Worm (Caenorhabditis elegans): ENCODE data around the gene fubl-2.

The fubl-2 gene

DNA sequence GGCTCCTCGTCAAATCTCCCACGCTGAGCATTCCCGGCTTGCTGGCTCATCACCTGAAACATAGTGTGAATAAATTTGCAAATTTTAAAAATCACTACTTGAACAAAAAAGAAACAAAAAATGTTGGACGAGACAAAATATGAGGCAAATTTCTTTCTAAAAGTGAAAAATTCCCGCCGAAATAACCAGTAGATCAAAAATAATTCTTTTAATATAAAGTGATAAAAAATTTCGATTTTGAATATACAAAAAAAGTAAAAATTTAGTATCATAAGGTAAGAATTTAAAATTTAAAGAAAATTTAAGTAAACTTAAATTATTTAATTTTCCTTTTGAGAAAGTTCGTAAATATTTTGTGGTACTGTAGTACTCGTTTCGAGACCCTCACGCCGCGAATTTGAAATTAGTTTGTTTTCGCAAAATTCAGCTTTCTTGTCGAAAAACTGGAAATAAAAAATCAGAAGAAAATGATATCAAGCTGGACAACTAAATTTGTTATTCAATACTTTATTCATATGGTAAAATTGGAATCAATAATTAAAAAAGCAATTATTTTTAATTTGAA lies 26.9 kb downstream of the fubl-2 start, which contains the start of gene egg-2:
Gene egg-2 (minus strand): TSS at position 53 of the 565 bp plus-strand sequence.
- TF ChIP-seq nhr-21 (tag; optimal IDR thresholded peaks at IDR 0.05) (no peak), lin-13 (GFP tag; optimal IDR thresholded peaks at IDR 0.05) (no peak), lin-39 (tag; optimal IDR thresholded peaks at IDR 0.05) (no peak), mbf-1 (tag; optimal IDR thresholded peaks at IDR 0.05) (no peak), sma-9 (GFP tag; optimal IDR thresholded peaks at IDR 0.05) (no peak), sma-9 (tag; optimal IDR thresholded peaks at IDR 0.05) (no peak), elt-3 (tag; optimal IDR thresholded peaks at IDR 0.05) (no peak), crh-2 (tag; optimal IDR thresholded peaks at IDR 0.05) (no peak), nhr-6 (tag; optimal IDR thresholded peaks at IDR 0.05) (no peak), mab-5 (tag; optimal IDR thresholded peaks at IDR 0.05) (no peak), nhr-237 (tag; optimal IDR thresholded peaks at IDR 0.05) (no peak)

DNA sequence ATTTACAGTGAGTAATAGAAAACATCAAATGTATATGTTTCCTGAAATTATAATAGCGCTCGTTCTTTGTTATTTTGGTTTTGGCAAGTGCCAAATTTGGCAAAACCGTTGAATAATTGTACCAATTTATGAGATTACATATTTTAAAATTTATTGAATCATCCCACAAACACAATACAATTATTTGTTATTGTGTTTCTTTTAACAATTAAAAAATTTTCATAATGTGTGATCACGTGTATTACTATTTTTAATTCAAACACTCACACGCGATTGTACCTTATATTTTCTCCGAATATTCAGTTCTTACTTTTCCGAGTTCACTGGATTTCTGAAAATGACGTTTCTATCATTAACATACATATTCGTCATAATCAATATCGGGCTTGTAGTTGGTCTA lies 31.3 kb downstream of the fubl-2 start, which contains the start of gene R01H2.2:
Gene R01H2.2 (plus strand): TSS at position 301 of the 400 bp plus-strand sequence.
- TF ChIP-seq ZK546.5 (tag; optimal IDR thresholded peaks at IDR 0.05), result no peak
- TF ChIP-seq egl-27 (tag; optimal IDR thresholded peaks at IDR 0.05), result no peak
- TF ChIP-seq nhr-10 (tag; optimal IDR thresholded peaks at IDR 0.05), result no peak

DNA sequence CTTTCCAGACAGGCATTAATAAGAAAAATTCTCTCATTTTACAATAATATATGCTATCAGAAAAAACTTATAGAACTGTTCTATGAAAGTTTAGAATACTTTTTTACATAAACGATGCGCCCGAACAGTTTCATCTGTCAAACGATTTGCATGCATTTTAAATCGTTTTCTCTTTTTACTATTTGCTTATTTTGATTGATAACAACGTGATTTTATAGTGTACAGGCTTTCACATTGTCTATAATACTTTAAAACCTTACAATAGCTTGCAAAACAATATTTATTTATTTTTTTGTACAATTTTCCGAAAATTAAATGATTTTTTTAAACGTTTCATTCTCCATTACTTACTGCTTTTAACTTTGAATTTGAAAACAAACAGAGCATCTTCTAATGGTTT lies 41.9 kb downstream of the fubl-2 start, which contains the start of gene R01H2.7:
Gene R01H2.7 (minus strand): TSS at position 101 of the 400 bp plus-strand sequence.
- TF ChIP-seq sma-9 (GFP tag; optimal IDR thresholded peaks at IDR 0.05) (no peak), sma-9 (tag; optimal IDR thresholded peaks at IDR 0.05) (no peak), zag-1 (tag; optimal IDR thresholded peaks at IDR 0.05) (no peak), ZK546.5 (tag; optimal IDR thresholded peaks at IDR 0.05) (no peak), ztf-11 (tag; optimal IDR thresholded peaks at IDR 0.05) (no peak)
